Worm (Caenorhabditis elegans): ENCODE measurements around the gene ztf-25.

ce11 chrV:17552759-17553158, 48.9 kb upstream of the ztf-25 start, which contains the start of gene C38D9.8:
- no peak for TF ChIP-seq lin-26 (GFP tag; IDR thresholded peaks at IDR 0.05)
- no peak for TF ChIP-seq attf-3 (GFP tag; conservative IDR thresholded peaks at IDR 0.05)
- no peak for TF ChIP-seq F49E8.2 (tag; optimal IDR thresholded peaks at IDR 0.05; ENCODE audit: insufficient read depth)
- no peak for TF ChIP-seq T07F8.4 (tag; optimal IDR thresholded peaks at IDR 0.05)
- TF ChIP-seq snpc-4 (GFP tag; optimal IDR thresholded peaks at IDR 0.05): no peak
- no peak for TF ChIP-seq snpc-4 (tag; optimal IDR thresholded peaks at IDR 0.05)
- TF ChIP-seq aptf-2 (GFP tag; conservative IDR thresholded peaks at IDR 0.05): no peak
